Worm (Caenorhabditis elegans) whole organism, early embryonic: ENCODE data around the gene T13B5.9.

Experiments used
- B0310.2 ChIP-seq: sonication (generic microtip); optimal IDR thresholded peaks from 2 replicates; lab custom pipeline; 2016; ENCODE audit warnings: mild to moderate bottlenecking, missing genetic modification characterization, missing compliant biosample characterization
- hmbx-1 ChIP-seq: sonication (generic microtip); optimal IDR thresholded peaks from 2 replicates; lab custom pipeline; 2016; ENCODE audit warnings: mild to moderate bottlenecking, missing genetic modification characterization, missing compliant biosample characterization
- hnd-1 ChIP-seq: sonication (generic microtip); optimal IDR thresholded peaks from 2 replicates; lab custom pipeline; 2016; ENCODE audit warnings: missing genetic modification characterization, missing compliant biosample characterization
- scrt-1 ChIP-seq: fragments of 200-800 bp; sonication (Bioruptor generic); IDR thresholded peaks from 2 replicates; pipeline ENCODE4 v1.3.6; 2022; ENCODE audit warnings: missing genetic modification characterization, missing compliant biosample characterization
- sea-1 ChIP-seq: fragments of 200-800 bp; sonication (Bioruptor generic); conservative IDR thresholded peaks from 2 replicates; pipeline ENCODE4 v1.3.6; 2022; ENCODE audit warnings: missing genetic modification characterization, missing compliant biosample characterization
- tbx-11 ChIP-seq: fragments of 200-800 bp; sonication (Bioruptor generic); IDR thresholded peaks from 2 replicates; pipeline ENCODE4 v1.3.6; 2022; ENCODE audit warnings: missing genetic modification characterization, missing compliant biosample characterization
- tbx-37 ChIP-seq: fragments of 200-800 bp; sonication (Bioruptor generic); conservative IDR thresholded peaks from 2 replicates; pipeline ENCODE4 v1.3.6; 2022; ENCODE audit warnings: missing genetic modification reagents, missing genetic modification characterization, missing compliant biosample characterization

ce11 chrII:1151810-1152209 is 47.5 kb upstream of the T13B5.9 start:
- no peak for TF ChIP-seq B0310.2
- TF ChIP-seq tbx-11 (GFP tag; lab: Robert Waterston, UW) = no peak
- TF ChIP-seq tbx-37 (GFP tag; lab: Robert Waterston, UW) = no peak
- TF ChIP-seq hnd-1 (tag; lab: Kevin White, UChicago) = no peak
- no peak for TF ChIP-seq sea-1
- no peak for TF ChIP-seq hmbx-1 (tag; lab: Kevin White, UChicago)
- TF ChIP-seq scrt-1 (GFP tag; lab: Robert Waterston, UW) = no peak
